Fruit fly (Drosophila melanogaster) whole organism, embryonic: Measurements from ENCODE around the gene CG33768.

ENCODE experiments used
- Bgb ChIP-seq: fragments of 200-800 bp; sonication (Bioruptor generic); IDR thresholded peaks from 2 replicates; pipeline ENCODE4 v1.3.6; 2022; ENCODE audit warnings: missing biosample characterization, missing genetic modification characterization; ENCODE audit not compliant: partially characterized antibody
- BtbVII ChIP-seq: fragments of 200-800 bp; sonication (Bioruptor generic); optimal IDR thresholded peaks from 3 replicates; lab custom pipeline; 2017; ENCODE audit warnings: missing biosample characterization, mild to moderate bottlenecking, missing genetic modification characterization
- Drgx ChIP-seq: fragments of 200-800 bp; sonication (Bioruptor generic); IDR thresholded peaks from 2 replicates; pipeline ENCODE4 v1.3.6; 2022; ENCODE audit warnings: missing biosample characterization, missing genetic modification characterization
- Ssrp ChIP-seq: fragments of 200-800 bp; sonication (Bioruptor generic); optimal IDR thresholded peaks from 2 replicates; lab custom pipeline; 2018; ENCODE audit warnings: missing biosample characterization, mild to moderate bottlenecking, missing genetic modification characterization, moderate library complexity
- Xbp1 ChIP-seq: fragments of 200-800 bp; sonication (Bioruptor generic); optimal IDR thresholded peaks from 3 replicates; lab custom pipeline; 2016; ENCODE audit warnings: missing biosample characterization, mild to moderate bottlenecking, missing genetic modification characterization
- al ChIP-seq: fragments of 200-800 bp; sonication (Bioruptor generic); IDR thresholded peaks from 2 replicates; pipeline ENCODE4 v1.3.6; 2022; ENCODE audit warnings: missing biosample characterization, missing genetic modification characterization
- ci ChIP-seq: fragments of 200-800 bp; sonication (Bioruptor generic); IDR thresholded peaks from 3 replicates; pipeline ENCODE4 v1.3.6; 2022; ENCODE audit warnings: missing biosample characterization, missing genetic modification characterization
- tgo ChIP-seq: fragments of 200-800 bp; sonication (Bioruptor generic); IDR thresholded peaks from 3 replicates; pipeline ENCODE4 v1.3.6; 2022; ENCODE audit warnings: missing biosample characterization, missing genetic modification characterization

DNA sequence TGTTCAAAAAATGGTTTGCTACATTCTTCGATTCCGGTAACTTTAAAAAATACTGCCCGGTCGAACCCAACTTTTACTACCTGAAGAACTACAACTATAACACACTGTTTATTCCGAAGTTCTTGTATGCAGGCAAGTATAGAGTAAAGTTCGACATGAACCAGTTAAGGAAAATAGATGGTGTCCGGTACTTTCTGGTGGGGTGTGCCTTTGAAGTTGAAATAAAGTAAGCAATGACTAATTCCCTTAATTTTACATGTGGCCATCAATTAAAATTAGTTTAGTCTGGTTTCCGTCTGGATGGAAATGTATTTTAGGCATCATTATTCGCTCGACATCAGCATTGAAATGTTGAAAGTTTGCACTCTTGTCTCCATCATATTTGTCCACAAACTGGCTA is 956 bp upstream of the CG33768 start, which contains the start of gene CG33767:
- TF ChIP-seq Bgb (no peak), tgo (GFP tag; lab: Robert Waterston, UW) (no peak), al (GFP tag; lab: Robert Waterston, UW) (no peak), Ssrp (no peak), ci (GFP tag; lab: Robert Waterston, UW) (no peak), Drgx (no peak), BtbVII (GFP tag; lab: Kevin White, UChicago) (no peak), Xbp1 (GFP tag; lab: Kevin White, UChicago) (no peak)
